Fruit fly (Drosophila melanogaster): ENCODE data around the gene CG15544.

Gene CG15544

dm6 chr3R:30781661-30782120 is 45.9 kb upstream of the CG15544 start (continued):
- TF ChIP-seq psq (GFP tag; optimal IDR thresholded peaks at IDR 0.05) (peak; percentile 81), Hmx (GFP tag; optimal IDR thresholded peaks at IDR 0.05) (no peak), Xrp1 (GFP tag; IDR thresholded peaks at IDR 0.05) (peak; percentile 97), chinmo (GFP tag; IDR thresholded peaks at IDR 0.05; ENCODE audit: partially characterized antibody) (peak; percentile 83; the same call in 1 of the 4 replicates), Kr (GFP tag; optimal IDR thresholded peaks at IDR 0.05) (peak; percentile 28), CG14050 (GFP tag; IDR thresholded peaks at IDR 0.05) (peak; percentile 89), ro (GFP tag; IDR thresholded peaks at IDR 0.05) (peak; percentile 91), CG8281 (tag; optimal IDR thresholded peaks at IDR 0.05) (no peak), row (GFP tag; IDR thresholded peaks at IDR 0.05) (peak; percentile 98), CG18619 (GFP tag; optimal IDR thresholded peaks at IDR 0.05) (peak; percentile 84), Gsc (GFP tag; IDR thresholded peaks at IDR 0.05) (peak; percentile 92), CG10543 (GFP tag; optimal IDR thresholded peaks at IDR 0.05) (peak; percentile 91), CG11247 (GFP tag; IDR thresholded peaks at IDR 0.05) (peak; percentile 95), run (tag; optimal IDR thresholded peaks at IDR 0.05) (peak; percentile 78), CG2116 (GFP tag; optimal IDR thresholded peaks at IDR 0.05) (peak; percentile 68), scrt (GFP tag; optimal IDR thresholded peaks at IDR 0.05) (peak; percentile 84), CG31388 (GFP tag; optimal IDR thresholded peaks at IDR 0.05) (peak; percentile 89), sens-2 (GFP tag; IDR thresholded peaks at IDR 0.05) (peak; percentile 50; the same call in 1 of the 2 replicates), lbe (GFP tag; optimal IDR thresholded peaks at IDR 0.05) (peak; percentile 70), Blimp-1 (GFP tag; optimal IDR thresholded peaks at IDR 0.05) (peak; percentile 91), CG14014 (GFP tag; IDR thresholded peaks at IDR 0.05) (peak; percentile 80), CG1832 (GFP tag; optimal IDR thresholded peaks at IDR 0.05) (peak; percentile 86), Dref (GFP tag; IDR thresholded peaks at IDR 0.05) (peak; percentile 33; the same call in 1 of the 2 replicates), BtbVII (GFP tag; optimal IDR thresholded peaks at IDR 0.05) (peak; percentile 86), CG11696 (GFP tag; IDR thresholded peaks at IDR 0.05) (peak; percentile 82), CG34224 (GFP tag; IDR thresholded peaks at IDR 0.05; ENCODE audit: partially characterized antibody) (no peak), CG7987 (GFP tag; optimal IDR thresholded peaks at IDR 0.05) (peak; percentile 73), Doc3 (GFP tag; IDR thresholded peaks at IDR 0.05; ENCODE audit: partially characterized antibody) (no peak), grau (tag; optimal IDR thresholded peaks at IDR 0.05) (peak; percentile 99), Fer3 (tag; optimal IDR thresholded peaks at IDR 0.05) (peak; percentile 91), Stat92E (GFP tag; optimal IDR thresholded peaks at IDR 0.05) (peak in 1 of 3 experiments; percentile 77), mld (GFP tag; IDR thresholded peaks at IDR 0.05; ENCODE audit: partially characterized antibody) (no peak), Hr3 (GFP tag; optimal IDR thresholded peaks at IDR 0.05) (peak; percentile 92), dmrt99B (tag; optimal IDR thresholded peaks at IDR 0.05) (peak; percentile 93), CG18476 (GFP tag; optimal IDR thresholded peaks at IDR 0.05) (peak; percentile 89), YL-1 (GFP tag; optimal IDR thresholded peaks at IDR 0.05) (peak; percentile 59), stwl (tag; optimal IDR thresholded peaks at IDR 0.05) (no peak), unc-4 (GFP tag; IDR thresholded peaks at IDR 0.05; ENCODE audit: partially characterized antibody) (no peak), Chrac-16 (GFP tag; optimal IDR thresholded peaks at IDR 0.05) (peak; percentile 97), vnd (GFP tag; IDR thresholded peaks at IDR 0.05; ENCODE audit: partially characterized antibody) (no peak), cas (GFP tag; IDR thresholded peaks at IDR 0.05) (peak; percentile 80), CG1792 (GFP tag; optimal IDR thresholded peaks at IDR 0.05) (peak; percentile 91), dimm (GFP tag; IDR thresholded peaks at IDR 0.05) (no peak; the same call in 1 of the 2 replicates), vfl (GFP tag; optimal IDR thresholded peaks at IDR 0.05) (peak; percentile 89), tap (tag; optimal IDR thresholded peaks at IDR 0.05) (peak; percentile 93), ara (GFP tag; IDR thresholded peaks at IDR 0.05) (peak; percentile 95), seq (GFP tag; IDR thresholded peaks at IDR 0.05) (peak; percentile 93), CG9797 (GFP tag; optimal IDR thresholded peaks at IDR 0.05) (peak; percentile 17), al (GFP tag; IDR thresholded peaks at IDR 0.05) (peak; percentile 90), Dip2 (GFP tag; IDR thresholded peaks at IDR 0.05) (peak; percentile 47; the same call in 1 of the 2 replicates)

All from whole organism, embryonic.